Worm (Caenorhabditis elegans): ENCODE results near the gene C05D12.5.

ce11 chrII:11427322-11427721 lies 6.7 kb upstream of the C05D12.5 start:
- TF ChIP-seq elt-3 (tag; optimal IDR thresholded peaks at IDR 0.05): no peak
- no peak for TF ChIP-seq nhr-76 (tag; optimal IDR thresholded peaks at IDR 0.05)
- TF ChIP-seq nhr-12 (tag; optimal IDR thresholded peaks at IDR 0.05): no peak
- no peak for TF ChIP-seq ceh-82 (tag; optimal IDR thresholded peaks at IDR 0.05)
- TF ChIP-seq egl-27 (tag; optimal IDR thresholded peaks at IDR 0.05): no peak
- TF ChIP-seq pqm-1 (tag; optimal IDR thresholded peaks at IDR 0.05): peak; percentile 1
- TF ChIP-seq unc-39 (tag; optimal IDR thresholded peaks at IDR 0.05): no peak

Measured in whole organism, L3 larva.